Fruit fly (Drosophila melanogaster): ENCODE measurements around the gene CG12715.

The CG12715 gene

DNA sequence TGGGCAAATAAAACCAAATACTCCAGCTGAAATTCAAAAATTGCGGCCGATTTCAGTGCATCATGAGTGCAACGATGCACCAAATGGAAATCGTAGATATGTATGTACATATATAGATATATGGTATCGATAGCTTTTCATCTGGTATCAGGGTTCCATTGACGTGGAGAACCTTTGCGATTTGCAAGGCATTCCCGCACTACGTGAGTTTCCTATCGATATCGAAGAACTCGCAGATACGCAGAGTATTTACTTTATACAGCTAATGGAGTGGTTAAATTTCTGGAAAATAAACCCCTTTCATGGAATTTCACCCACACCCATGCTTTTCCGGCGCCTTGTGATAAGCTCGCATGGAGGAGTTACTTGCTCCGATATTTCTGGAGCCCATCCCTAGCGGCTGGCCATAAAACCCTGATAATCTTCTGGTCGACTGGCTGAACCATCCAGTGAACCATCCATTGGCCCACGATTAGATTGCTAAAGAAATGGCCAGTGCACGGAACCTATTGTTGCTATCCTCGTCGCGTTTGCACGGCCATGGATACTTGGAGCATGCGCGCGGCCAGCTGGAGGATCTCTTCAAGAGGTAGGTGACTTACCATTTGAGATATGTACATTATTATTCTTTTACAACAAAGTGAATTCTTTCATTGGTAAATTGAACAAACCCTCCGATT is 39.1 kb upstream of the CG12715 start, which contains the start of gene CG2200 (continued):
- TF ChIP-seq CoRest (tag; optimal IDR thresholded peaks at IDR 0.05) (peak; percentile 34), danr (GFP tag; IDR thresholded peaks at IDR 0.05) (no peak), br (optimal IDR thresholded peaks at IDR 0.05) (no peak), nom (GFP tag; optimal IDR thresholded peaks at IDR 0.05) (peak; percentile 27), Lhr (GFP tag; optimal IDR thresholded peaks at IDR 0.05) (no peak), CG14050 (GFP tag; IDR thresholded peaks at IDR 0.05) (0 out of 3 replicates have a peak, but pooled peaks have one; percentile 11), CG4424 (GFP tag; optimal IDR thresholded peaks at IDR 0.05) (no peak), gem (tag; optimal IDR thresholded peaks at IDR 0.05) (peak; percentile 39), CG10654 (GFP tag; optimal IDR thresholded peaks at IDR 0.05) (no peak), CG10321 (GFP tag; IDR thresholded peaks at IDR 0.05) (no peak), CG3065 (GFP tag; optimal IDR thresholded peaks at IDR 0.05) (no peak), lab (GFP tag; optimal IDR thresholded peaks at IDR 0.05) (peak; percentile 68), CG7271 (tag; optimal IDR thresholded peaks at IDR 0.05) (no peak), nerfin-2 (GFP tag; IDR thresholded peaks at IDR 0.05; ENCODE audit: partially characterized antibody) (peak; percentile 76), hbn (GFP tag; IDR thresholded peaks at IDR 0.05; ENCODE audit: partially characterized antibody) (peak; percentile 77), dm (GFP tag; optimal IDR thresholded peaks at IDR 0.05) (no peak), hkb (optimal IDR thresholded peaks at IDR 0.05) (no peak), hkb (GFP tag; IDR thresholded peaks at IDR 0.05) (peak; percentile 57; the same call in 1 of the 2 replicates), Elba2 (GFP tag; optimal IDR thresholded peaks at IDR 0.05) (no peak), zen (tag; optimal IDR thresholded peaks at IDR 0.05) (no peak), CG6791 (GFP tag; IDR thresholded peaks at IDR 0.05; ENCODE audit: partially characterized antibody) (peak; percentile 86), Nf-YC (tag; optimal IDR thresholded peaks at IDR 0.05) (peak; percentile 33), esg (GFP tag; conservative IDR thresholded peaks at IDR 0.05) (no peak), Gug (GFP tag; IDR thresholded peaks at IDR 0.05) (no peak), CG8388 (GFP tag; optimal IDR thresholded peaks at IDR 0.05) (peak; percentile 2), kay (GFP tag; optimal IDR thresholded peaks at IDR 0.05) (no peak), vvl (GFP tag; IDR thresholded peaks at IDR 0.05) (peak; percentile 63), CG1603 (tag; optimal IDR thresholded peaks at IDR 0.05) (peak; percentile 62), mam (GFP tag; optimal IDR thresholded peaks at IDR 0.05) (peak; percentile 34), E2f2 (GFP tag; IDR thresholded peaks at IDR 0.05) (peak; percentile 73), cato (GFP tag; optimal IDR thresholded peaks at IDR 0.05; ENCODE audit: borderline replicate concordance) (no peak), NC2α (GFP tag; optimal IDR thresholded peaks at IDR 0.05) (no peak), gt (GFP tag; IDR thresholded peaks at IDR 0.05) (no peak), CG14441 (GFP tag; IDR thresholded peaks at IDR 0.05) (peak; percentile 51; the same call in 1 of the 2 replicates), CG15269 (tag; optimal IDR thresholded peaks at IDR 0.05) (peak; percentile 22), h (optimal IDR thresholded peaks at IDR 0.05) (no peak), lilli (GFP tag; optimal IDR thresholded peaks at IDR 0.05) (peak; percentile 68), CG8089 (GFP tag; optimal IDR thresholded peaks at IDR 0.05) (no peak), ab (GFP tag; optimal IDR thresholded peaks at IDR 0.05) (no peak), tna (GFP tag; IDR thresholded peaks at IDR 0.05; ENCODE audit: partially characterized antibody) (peak; percentile 77; the same call in 1 of the 2 replicates), NK7.1 (GFP tag; optimal IDR thresholded peaks at IDR 0.05) (no peak), CG1832 (GFP tag; optimal IDR thresholded peaks at IDR 0.05) (no peak), CG16779 (GFP tag; IDR thresholded peaks at IDR 0.05) (no peak), dati (GFP tag; IDR thresholded peaks at IDR 0.05) (no peak), CG2875 (GFP tag; optimal IDR thresholded peaks at IDR 0.05) (no peak), stc (GFP tag; IDR thresholded peaks at IDR 0.05) (no peak), Ravus (GFP tag; IDR thresholded peaks at IDR 0.05) (no peak), CG9609 (GFP tag; optimal IDR thresholded peaks at IDR 0.05) (peak; percentile 13), Lpt (GFP tag; optimal IDR thresholded peaks at IDR 0.05) (no peak), CG1233 (GFP tag; optimal IDR thresholded peaks at IDR 0.05) (no peak), Sin3A (optimal IDR thresholded peaks at IDR 0.05) (peak; percentile 24)
